Fruit fly (Drosophila melanogaster): ENCODE results near the gene CG8219.

CG8219 gene

dm6 chr3L:6184884-6185438 is 15.3 kb upstream of the CG8219 start, which contains the start of the genes D19B and CG43293 (continued):
- no peak for TF ChIP-seq h (optimal IDR thresholded peaks at IDR 0.05)
- peak; percentile 63 for TF ChIP-seq kah (GFP tag; optimal IDR thresholded peaks at IDR 0.05)
- TF ChIP-seq Dip2 (GFP tag; IDR thresholded peaks at IDR 0.05) = no peak
- peak; percentile 78 for TF ChIP-seq lbe (GFP tag; optimal IDR thresholded peaks at IDR 0.05)
- peak; percentile 77 for TF ChIP-seq Atf3 (GFP tag; optimal IDR thresholded peaks at IDR 0.05)
- peak; percentile 90 for TF ChIP-seq stwl (tag; optimal IDR thresholded peaks at IDR 0.05)
- peak; percentile 45 for TF ChIP-seq NC2α (GFP tag; optimal IDR thresholded peaks at IDR 0.05)
- peak; percentile 78 for TF ChIP-seq ash1 (GFP tag; optimal IDR thresholded peaks at IDR 0.05)
- TF ChIP-seq CkIIα-i1 (GFP tag; IDR thresholded peaks at IDR 0.05) = peak; percentile 43; the same call in 1 of the 2 replicates
- TF ChIP-seq insv (GFP tag; optimal IDR thresholded peaks at IDR 0.05) = peak in 1 of 2 experiments; percentile 69
- TF ChIP-seq CG2129 (GFP tag; IDR thresholded peaks at IDR 0.05; ENCODE audit: partially characterized antibody) = 0 out of 2 replicates have a peak, but pooled peaks have one; percentile 15
- peak; percentile 35 for TF ChIP-seq CG9797 (GFP tag; optimal IDR thresholded peaks at IDR 0.05)
- peak; percentile 80 for TF ChIP-seq nom (GFP tag; optimal IDR thresholded peaks at IDR 0.05)
- no peak for TF ChIP-seq CG42726 (GFP tag; IDR thresholded peaks at IDR 0.05; ENCODE audit: partially characterized antibody)
- peak; percentile 89 for TF ChIP-seq CG16779 (GFP tag; IDR thresholded peaks at IDR 0.05)
- peak; percentile 62 for TF ChIP-seq Elba2 (GFP tag; optimal IDR thresholded peaks at IDR 0.05)
- TF ChIP-seq row (GFP tag; IDR thresholded peaks at IDR 0.05) = peak; percentile 98
- peak; percentile 93 for TF ChIP-seq lmd (GFP tag; IDR thresholded peaks at IDR 0.05)
- peak; percentile 88 for TF ChIP-seq ara (GFP tag; IDR thresholded peaks at IDR 0.05)
- TF ChIP-seq ems (GFP tag; optimal IDR thresholded peaks at IDR 0.05) = peak; percentile 89
- peak; percentile 78 for TF ChIP-seq dmrt11E (tag; optimal IDR thresholded peaks at IDR 0.05)
- peak; percentile 85 for TF ChIP-seq CG15514 (GFP tag; optimal IDR thresholded peaks at IDR 0.05)
- peak; percentile 100 for TF ChIP-seq D19B (GFP tag; optimal IDR thresholded peaks at IDR 0.05)
- TF ChIP-seq Xrp1 (GFP tag; IDR thresholded peaks at IDR 0.05) = peak; percentile 95
- peak; percentile 66 for TF ChIP-seq CG17612 (GFP tag; IDR thresholded peaks at IDR 0.05)
- TF ChIP-seq CG13775 (GFP tag; optimal IDR thresholded peaks at IDR 0.05) = peak; percentile 89
- TF ChIP-seq gfzf (GFP tag; optimal IDR thresholded peaks at IDR 0.05) = peak; percentile 21
- TF ChIP-seq ewg (GFP tag; optimal IDR thresholded peaks at IDR 0.05) = peak; percentile 90
- peak; percentile 81 for TF ChIP-seq crc (GFP tag; optimal IDR thresholded peaks at IDR 0.05)
- peak; percentile 74 for TF ChIP-seq CG18476 (GFP tag; optimal IDR thresholded peaks at IDR 0.05)
- peak; percentile 92 for TF ChIP-seq CG30403 (GFP tag; optimal IDR thresholded peaks at IDR 0.05)
- peak; percentile 52 for TF ChIP-seq Bdp1 (GFP tag; optimal IDR thresholded peaks at IDR 0.05)
- TF ChIP-seq ind (GFP tag; optimal IDR thresholded peaks at IDR 0.05) = peak; percentile 93
- peak; percentile 93 for TF ChIP-seq CG10366 (GFP tag; IDR thresholded peaks at IDR 0.05)
- peak; percentile 84 for TF ChIP-seq CG13894 (tag; optimal IDR thresholded peaks at IDR 0.05)
- peak; percentile 93 for TF ChIP-seq H2.0 (GFP tag; IDR thresholded peaks at IDR 0.05)
- TF ChIP-seq CG4282 (GFP tag; optimal IDR thresholded peaks at IDR 0.05) = peak; percentile 70
- peak; percentile 79 for TF ChIP-seq mirr (GFP tag; optimal IDR thresholded peaks at IDR 0.05)
- TF ChIP-seq CG10543 (GFP tag; optimal IDR thresholded peaks at IDR 0.05) = peak; percentile 78
- TF ChIP-seq CG6813 (GFP tag; optimal IDR thresholded peaks at IDR 0.05) = peak; percentile 86
- peak; percentile 82 for TF ChIP-seq CG10462 (GFP tag; optimal IDR thresholded peaks at IDR 0.05)
- TF ChIP-seq CG7357 (GFP tag; IDR thresholded peaks at IDR 0.05) = peak; percentile 54; the same call in 1 of the 3 replicates
- TF ChIP-seq sqz (GFP tag; optimal IDR thresholded peaks at IDR 0.05) = no peak
- peak; percentile 88 for TF ChIP-seq PHDP (tag; optimal IDR thresholded peaks at IDR 0.05)
- peak; percentile 62 for TF ChIP-seq Hand (GFP tag; optimal IDR thresholded peaks at IDR 0.05)
- peak; percentile 87 for TF ChIP-seq CG9609 (GFP tag; optimal IDR thresholded peaks at IDR 0.05)
- peak; percentile 83 for TF ChIP-seq Camta (GFP tag; optimal IDR thresholded peaks at IDR 0.05)
- TF ChIP-seq Dll (GFP tag; IDR thresholded peaks at IDR 0.05; ENCODE audit: partially characterized antibody) = peak; percentile 65; the same call in 2 of the 4 replicates
- peak; percentile 90 for TF ChIP-seq CG11695 (GFP tag; IDR thresholded peaks at IDR 0.05)
- peak; percentile 91 for TF ChIP-seq CG2712 (tag; optimal IDR thresholded peaks at IDR 0.05)
